Worm (Caenorhabditis elegans) whole organism, L1 larva: ENCODE measurements around the gene R11E3.19.

Experiments used
- dpl-1 ChIP-seq, 3 experiments: fragments of 150-350 bp in 2 of 3; sonication (generic microtip) in 1 of 3; optimal IDR thresholded peaks; 2 replicates each; lab custom pipeline; 2014 to 2017; ENCODE audit warnings: missing biosample characterization in 3 of 3, missing genetic modification characterization in 3 of 3, missing genetic modification reagents in 3 of 3
- egl-27 ChIP-seq, 2 experiments: fragments of 150-350 bp in 1 of 2; sonication (generic microtip); optimal IDR thresholded peaks; 3 replicates each; lab custom pipeline; 2017 to 2018; ENCODE audit warnings: missing biosample characterization in 2 of 2, missing genetic modification characterization in 2 of 2, missing genetic modification reagents in 2 of 2
- hpl-2 ChIP-seq: fragments of 150-350 bp; optimal IDR thresholded peaks from 2 replicates; lab custom pipeline; 2014; ENCODE audit warnings: missing biosample characterization, missing genetic modification reagents, missing genetic modification characterization
- lsy-2 ChIP-seq, 2 experiments: fragments of 150-350 bp; optimal IDR thresholded peaks; 2 replicates each; lab custom pipeline; 2014; ENCODE audit warnings: missing biosample characterization in 2 of 2, missing genetic modification characterization in 2 of 2
- nhr-76 ChIP-seq: sonication (generic microtip); optimal IDR thresholded peaks from 2 replicates; lab custom pipeline; 2017; ENCODE audit warnings: missing biosample characterization, missing genetic modification characterization
- sptf-1 ChIP-seq: fragments of 150-350 bp; optimal IDR thresholded peaks from 2 replicates; lab custom pipeline; 2014; ENCODE audit warnings: missing biosample characterization, missing genetic modification characterization
- sup-37 ChIP-seq: fragments of 200-800 bp; sonication (Bioruptor generic); optimal IDR thresholded peaks from 2 replicates; lab custom pipeline; 2018; ENCODE audit warnings: mild to moderate bottlenecking, missing genetic modification characterization, missing compliant biosample characterization
- unc-30 ChIP-seq: sonication (generic microtip); optimal IDR thresholded peaks from 2 replicates; lab custom pipeline; 2017; ENCODE audit warnings: missing biosample characterization, missing genetic modification characterization
- unc-62 ChIP-seq: fragments of 150-350 bp; optimal IDR thresholded peaks from 2 replicates; lab custom pipeline; 2014; ENCODE audit warnings: missing biosample characterization, missing genetic modification reagents, missing genetic modification characterization
- ztf-11 ChIP-seq, 2 experiments: sonication (generic microtip); optimal IDR thresholded peaks; 2 replicates each; lab custom pipeline; 2016 to 2017; ENCODE audit warnings: missing genetic modification characterization in 2 of 2, missing biosample characterization in 1 of 2, missing compliant biosample characterization in 1 of 2

DNA sequence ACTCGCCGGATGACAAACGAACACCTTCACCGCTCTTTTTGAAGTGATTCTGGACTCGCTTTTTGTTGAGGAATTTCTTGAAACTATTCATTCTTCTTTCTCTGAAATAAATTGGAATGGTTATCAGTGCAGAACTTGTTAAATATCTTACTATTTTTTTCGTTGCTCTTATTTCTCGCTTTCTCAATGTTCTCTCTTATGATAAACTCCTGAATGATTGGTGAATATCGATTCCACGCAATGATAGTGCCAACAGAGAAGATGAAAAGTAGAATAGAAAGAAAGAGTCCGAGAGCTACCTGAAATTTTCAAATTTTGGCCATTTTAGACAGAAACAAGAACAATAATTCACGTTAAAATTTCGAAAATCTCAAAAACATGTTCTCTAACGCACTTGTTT lies 33.5 kb upstream of the R11E3.19 start, which contains the start of gene ubxn-6:
- TF ChIP-seq lsy-2 (tag; optimal IDR thresholded peaks at IDR 0.05; lab: Kevin White, UChicago): no peak
- no peak for TF ChIP-seq hpl-2 (GFP tag; lab: Kevin White, UChicago)
- no peak for TF ChIP-seq unc-62 (GFP tag; lab: Kevin White, UChicago)
- TF ChIP-seq unc-30 (tag; lab: Kevin White, UChicago): no peak
- TF ChIP-seq ztf-11 (tag; optimal IDR thresholded peaks at IDR 0.05; lab: Kevin White, UChicago): no peak
- no peak for TF ChIP-seq egl-27 (tag; optimal IDR thresholded peaks at IDR 0.05; lab: Kevin White, UChicago)
- TF ChIP-seq sptf-1: no peak
- TF ChIP-seq dpl-1 (GFP tag; optimal IDR thresholded peaks at IDR 0.05; lab: Kevin White, UChicago): no peak
- no peak for TF ChIP-seq sup-37
- TF ChIP-seq nhr-76 (tag; lab: Kevin White, UChicago): no peak
